Fruit fly (Drosophila melanogaster) whole organism, embryonic: Measurements from ENCODE around the gene CG42674.
A peak's percentile ranks its signal among the peaks of the same experiment; 100 is the strongest.

ENCODE experiments used
- Aef1 ChIP-seq: fragments of 200-800 bp; sonication (Bioruptor generic); IDR thresholded peaks from 3 replicates; pipeline ENCODE4 v1.3.6; 2022; ENCODE audit warnings: missing biosample characterization, missing genetic modification characterization
- B-H2 ChIP-seq: fragments of 200-800 bp; sonication (Bioruptor generic); optimal IDR thresholded peaks from 2 replicates; lab custom pipeline; 2018; ENCODE audit warnings: missing biosample characterization, mild to moderate bottlenecking, missing genetic modification characterization
- Blimp-1 ChIP-seq: fragments of 200-800 bp; sonication (Bioruptor generic); optimal IDR thresholded peaks from 3 replicates; lab custom pipeline; 2018; ENCODE audit warnings: missing biosample characterization, missing genetic modification characterization, mild to moderate bottlenecking, moderate library complexity, missing genetic modification reagents
- Bteb2 ChIP-seq: fragments of 200-800 bp; sonication (Bioruptor generic); optimal IDR thresholded peaks from 2 replicates; lab custom pipeline; 2016; ENCODE audit warnings: missing biosample characterization, missing genetic modification characterization
- CG10565 ChIP-seq: fragments of 200-800 bp; sonication (Bioruptor generic); optimal IDR thresholded peaks from 3 replicates; lab custom pipeline; 2016; ENCODE audit warnings: missing biosample characterization, mild to moderate bottlenecking, missing genetic modification characterization
- CG11456 ChIP-seq: fragments of 200-800 bp; sonication (Bioruptor generic); IDR thresholded peaks from 3 replicates; pipeline ENCODE4 v1.3.6; 2022; ENCODE audit warnings: missing biosample characterization, missing genetic modification characterization
- CG11696 ChIP-seq: fragments of 200-800 bp; sonication (Bioruptor generic); IDR thresholded peaks from 2 replicates; pipeline ENCODE4 v1.3.6; 2022; ENCODE audit warnings: missing biosample characterization, missing genetic modification characterization
- CG12071 ChIP-seq: fragments of 200-800 bp; sonication (Bioruptor generic); optimal IDR thresholded peaks from 3 replicates; lab custom pipeline; 2018; ENCODE audit warnings: missing biosample characterization, mild to moderate bottlenecking, missing genetic modification characterization
- CG12744 ChIP-seq: fragments of 200-800 bp; sonication (Bioruptor generic); optimal IDR thresholded peaks from 2 replicates; lab custom pipeline; 2016; ENCODE audit warnings: missing biosample characterization, missing genetic modification characterization
- CG13296 ChIP-seq: fragments of 200-800 bp; sonication (Bioruptor generic); optimal IDR thresholded peaks from 3 replicates; lab custom pipeline; 2018; ENCODE audit warnings: missing biosample characterization, mild to moderate bottlenecking, missing genetic modification characterization
- CG13424 ChIP-seq: fragments of 200-800 bp; sonication (Bioruptor generic); optimal IDR thresholded peaks from 2 replicates; lab custom pipeline; 2019; ENCODE audit warnings: missing biosample characterization, mild to moderate bottlenecking, missing genetic modification characterization, moderate library complexity
- CG1603 ChIP-seq: fragments of 200-800 bp; sonication (Bioruptor generic); optimal IDR thresholded peaks from 2 replicates; lab custom pipeline; 2019; ENCODE audit warnings: missing biosample characterization, mild to moderate bottlenecking, missing genetic modification characterization, moderate library complexity
- CG2202 ChIP-seq: fragments of 200-800 bp; sonication (Bioruptor generic); optimal IDR thresholded peaks from 2 replicates; lab custom pipeline; 2018; ENCODE audit warnings: missing biosample characterization, mild to moderate bottlenecking, missing genetic modification characterization
- CG8281 ChIP-seq: fragments of 200-800 bp; sonication (Bioruptor generic); optimal IDR thresholded peaks from 2 replicates; lab custom pipeline; 2018; ENCODE audit warnings: missing biosample characterization, mild to moderate bottlenecking, missing genetic modification characterization, moderate library complexity
- Chrac-16 ChIP-seq: fragments of 200-800 bp; sonication (Bioruptor generic); optimal IDR thresholded peaks from 3 replicates; lab custom pipeline; 2016; ENCODE audit warnings: missing biosample characterization, missing genetic modification characterization
- Dfd ChIP-seq, 2 experiments: fragments of >200 bp; optimal IDR thresholded peaks; 2 replicates each; lab custom pipeline; 2017; ENCODE audit warnings: missing biosample characterization in 2 of 2, missing genetic modification characterization in 2 of 2
- Hr39 ChIP-seq: fragments of >200 bp; optimal IDR thresholded peaks from 2 replicates; lab custom pipeline; 2017
- Lpt ChIP-seq: fragments of >200 bp; optimal IDR thresholded peaks from 2 replicates; lab custom pipeline; 2018; ENCODE audit warnings: missing biosample characterization, missing genetic modification characterization
- Meics ChIP-seq: fragments of 200-800 bp; sonication (Bioruptor generic); optimal IDR thresholded peaks from 2 replicates; lab custom pipeline; 2017; ENCODE audit warnings: missing biosample characterization, mild to moderate bottlenecking, missing genetic modification characterization
- Nf-YA ChIP-seq: fragments of 200-800 bp; sonication (Bioruptor generic); IDR thresholded peaks from 2 replicates; pipeline ENCODE4 v1.3.6; 2022; ENCODE audit warnings: missing biosample characterization, missing genetic modification characterization
- Nf-YB ChIP-seq: fragments of 200-800 bp; sonication (Bioruptor generic); optimal IDR thresholded peaks from 3 replicates; lab custom pipeline; 2019; ENCODE audit warnings: missing biosample characterization, mild to moderate bottlenecking, missing genetic modification characterization, moderate library complexity
- Opbp ChIP-seq: fragments of 200-800 bp; sonication (Bioruptor generic); IDR thresholded peaks from 3 replicates; pipeline ENCODE4 v1.3.6; 2022; ENCODE audit warnings: missing biosample characterization, missing genetic modification characterization; ENCODE audit not compliant: partially characterized antibody
- PHDP ChIP-seq: fragments of 200-800 bp; sonication (Bioruptor generic); optimal IDR thresholded peaks from 3 replicates; lab custom pipeline; 2018; ENCODE audit warnings: missing biosample characterization, mild to moderate bottlenecking, missing genetic modification characterization, moderate library complexity
- Rx ChIP-seq: fragments of 200-800 bp; sonication (Bioruptor generic); IDR thresholded peaks from 2 replicates; pipeline ENCODE4 v1.3.6; 2022; ENCODE audit warnings: missing biosample characterization, missing genetic modification characterization
- Sox102F ChIP-seq: fragments of 200-800 bp; sonication (Bioruptor generic); optimal IDR thresholded peaks from 2 replicates; lab custom pipeline; 2018; ENCODE audit warnings: missing biosample characterization, mild to moderate bottlenecking, missing genetic modification characterization, moderate library complexity
- Stat92E ChIP-seq, 3 experiments: fragments of >200 bp in 2 of 3; fragments of 200-800 bp in 1 of 3; sonication (Bioruptor generic) in 1 of 3; optimal IDR thresholded peaks; 2 replicates each; lab custom pipeline; 2017 to 2019; ENCODE audit warnings: missing biosample characterization in 3 of 3, missing genetic modification characterization in 3 of 3, mild to moderate bottlenecking in 1 of 3, moderate library complexity in 1 of 3
- Trl ChIP-seq, 3 experiments: fragments of >200 bp in 2 of 3; fragments of 200-800 bp in 1 of 3; sonication (Bioruptor generic) in 1 of 3; optimal IDR thresholded peaks; 2 replicates in 1 of 3; 3 replicates in 2 of 3; lab custom pipeline; 2016 to 2017; ENCODE audit warnings: missing biosample characterization in 1 of 3, missing genetic modification characterization in 1 of 3
- bowl ChIP-seq: fragments of 200-800 bp; sonication (Bioruptor generic); IDR thresholded peaks from 2 replicates; pipeline ENCODE4 v1.3.6; 2022; ENCODE audit warnings: missing biosample characterization, missing genetic modification characterization
- chn ChIP-seq: fragments of 200-800 bp; sonication (Bioruptor generic); optimal IDR thresholded peaks from 2 replicates; lab custom pipeline; 2016; ENCODE audit warnings: missing biosample characterization, missing genetic modification characterization
- croc ChIP-seq: fragments of 200-800 bp; sonication (Bioruptor generic); conservative IDR thresholded peaks from 3 replicates; pipeline ENCODE4 v1.3.6; 2022; ENCODE audit warnings: missing biosample characterization, missing genetic modification characterization
- crol ChIP-seq: fragments of 200-800 bp; sonication (Bioruptor generic); IDR thresholded peaks from 2 replicates; pipeline ENCODE4 v1.3.6; 2022; ENCODE audit warnings: missing biosample characterization, missing genetic modification characterization
- dmrt11E ChIP-seq: fragments of 200-800 bp; sonication (Bioruptor generic); optimal IDR thresholded peaks from 3 replicates; lab custom pipeline; 2018; ENCODE audit warnings: missing biosample characterization, mild to moderate bottlenecking, missing genetic modification characterization, moderate library complexity
- fu2 ChIP-seq: fragments of 200-800 bp; sonication (Bioruptor generic); optimal IDR thresholded peaks from 2 replicates; lab custom pipeline; 2016; ENCODE audit warnings: missing biosample characterization, missing genetic modification characterization
- gce ChIP-seq: fragments of 200-800 bp; sonication (Bioruptor generic); IDR thresholded peaks from 3 replicates; pipeline ENCODE4 v1.3.6; 2022; ENCODE audit warnings: missing biosample characterization, missing genetic modification characterization
- ham ChIP-seq: fragments of 200-800 bp; sonication (Bioruptor generic); IDR thresholded peaks from 2 replicates; pipeline ENCODE4 v1.3.6; 2022; ENCODE audit warnings: missing biosample characterization, missing genetic modification characterization
- hkb ChIP-seq, 2 experiments: fragments of 200-800 bp in 1 of 2; fragments of >200 bp in 1 of 2; sonication (Bioruptor generic) in 1 of 2; IDR thresholded peaks in 1 of 2; optimal IDR thresholded peaks in 1 of 2; 2 replicates each; pipeline versions ENCODE4 v1.3.6 to Lab custom; 2017 to 2022; ENCODE audit warnings: missing biosample characterization in 1 of 2, missing genetic modification characterization in 1 of 2
- inv ChIP-seq: fragments of 200-800 bp; sonication (Bioruptor generic); IDR thresholded peaks from 2 replicates; pipeline ENCODE4 v1.3.6; 2022; ENCODE audit warnings: missing biosample characterization, missing genetic modification characterization; ENCODE audit not compliant: partially characterized antibody
- maf-S ChIP-seq: fragments of 200-800 bp; sonication (Bioruptor generic); optimal IDR thresholded peaks from 2 replicates; lab custom pipeline; 2016; ENCODE audit warnings: missing biosample characterization, missing genetic modification characterization
- nom ChIP-seq: fragments of 200-800 bp; sonication (Bioruptor generic); optimal IDR thresholded peaks from 2 replicates; lab custom pipeline; 2017; ENCODE audit warnings: missing biosample characterization, missing genetic modification characterization, mild to moderate bottlenecking, moderate library complexity, missing genetic modification reagents
- odd ChIP-seq: fragments of 200-800 bp; sonication (Bioruptor generic); optimal IDR thresholded peaks from 2 replicates; lab custom pipeline; 2017; ENCODE audit warnings: missing biosample characterization, mild to moderate bottlenecking, missing genetic modification characterization
- prd ChIP-seq, 3 experiments: fragments of >200 bp in 2 of 3; fragments of 200-800 bp in 1 of 3; sonication (Bioruptor generic) in 1 of 3; optimal IDR thresholded peaks in 2 of 3; IDR thresholded peaks in 1 of 3; 2 replicates in 2 of 3; 3 replicates in 1 of 3; pipeline versions ENCODE4 v1.3.6 to Lab custom; 2017 to 2022; ENCODE audit warnings: missing biosample characterization in 1 of 3, missing genetic modification characterization in 1 of 3
- pros ChIP-seq: fragments of 200-800 bp; sonication (Bioruptor generic); optimal IDR thresholded peaks from 3 replicates; lab custom pipeline; 2019; ENCODE audit warnings: missing biosample characterization, mild to moderate bottlenecking, missing genetic modification characterization, moderate library complexity
- sens-2 ChIP-seq: fragments of 200-800 bp; sonication (Bioruptor generic); IDR thresholded peaks from 2 replicates; pipeline ENCODE4 v1.3.6; 2022; ENCODE audit warnings: missing biosample characterization, missing genetic modification characterization
- slbo ChIP-seq: fragments of 200-800 bp; sonication (Bioruptor generic); IDR thresholded peaks from 2 replicates; pipeline ENCODE4 v1.3.6; 2022; ENCODE audit warnings: missing biosample characterization, missing genetic modification characterization
- slou ChIP-seq: fragments of 200-800 bp; sonication (Bioruptor generic); optimal IDR thresholded peaks from 3 replicates; lab custom pipeline; 2016; ENCODE audit warnings: missing biosample characterization, missing genetic modification characterization
- sna ChIP-seq: fragments of 200-800 bp; sonication (Bioruptor generic); IDR thresholded peaks from 2 replicates; pipeline ENCODE4 v1.3.6; 2022; ENCODE audit warnings: missing biosample characterization, missing genetic modification characterization; ENCODE audit not compliant: partially characterized antibody
- so ChIP-seq: fragments of 200-800 bp; sonication (Bioruptor generic); IDR thresholded peaks from 3 replicates; pipeline ENCODE4 v1.3.6; 2022; ENCODE audit warnings: missing biosample characterization, missing genetic modification characterization
- sqz ChIP-seq: fragments of 200-800 bp; sonication (Bioruptor generic); optimal IDR thresholded peaks from 3 replicates; lab custom pipeline; 2018; ENCODE audit warnings: missing biosample characterization, mild to moderate bottlenecking, missing genetic modification characterization
- tgo ChIP-seq: fragments of 200-800 bp; sonication (Bioruptor generic); IDR thresholded peaks from 3 replicates; pipeline ENCODE4 v1.3.6; 2022; ENCODE audit warnings: missing biosample characterization, missing genetic modification characterization
- tx ChIP-seq: fragments of 200-800 bp; sonication (Bioruptor generic); optimal IDR thresholded peaks from 2 replicates; lab custom pipeline; 2016; ENCODE audit warnings: missing biosample characterization, missing genetic modification characterization
- yki ChIP-seq: fragments of >200 bp; optimal IDR thresholded peaks from 3 replicates; lab custom pipeline; 2018

Gene CG42674

DNA sequence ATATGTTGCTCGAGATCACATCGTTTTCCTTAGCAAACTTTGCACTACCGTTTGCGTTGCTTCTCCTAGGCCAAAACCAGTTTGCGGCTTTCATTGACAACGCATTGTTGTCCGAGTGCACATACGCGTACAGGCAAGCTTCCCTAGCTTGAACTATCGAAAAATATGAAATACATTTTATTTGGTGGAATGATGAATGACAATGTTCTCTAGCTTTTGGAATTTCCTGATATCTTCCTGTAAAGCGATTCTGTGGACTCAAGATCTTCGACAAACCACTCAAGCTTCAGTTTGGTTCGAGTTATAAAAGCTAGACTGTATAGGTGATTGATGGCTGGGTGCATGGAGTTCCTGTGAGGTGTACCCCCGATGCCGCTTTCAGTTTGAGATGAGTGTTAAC, 2.2 kb downstream of the CG42674 start (continued):
- TF ChIP-seq CG12071 (GFP tag; lab: Kevin White, UChicago) (peak; percentile 45), CG1603 (tag; lab: Kevin White, UChicago) (peak; percentile 87), gce (0 out of 3 replicates have a peak, but pooled peaks have one; percentile 49), PHDP (peak; percentile 57), CG11696 (GFP tag; lab: Robert Waterston, UW) (0 out of 2 replicates have a peak, but pooled peaks have one; percentile 44), Stat92E (GFP tag; optimal IDR thresholded peaks at IDR 0.05; lab: Kevin White, UChicago) (no peak), Trl (optimal IDR thresholded peaks at IDR 0.05; lab: Kevin White, UChicago) (no peak), Trl (GFP tag; optimal IDR thresholded peaks at IDR 0.05; lab: Kevin White, UChicago) (peak; percentile 47), hkb (optimal IDR thresholded peaks at IDR 0.05; lab: Kevin White, UChicago) (no peak), hkb (GFP tag; IDR thresholded peaks at IDR 0.05; lab: Robert Waterston, UW) (peak; percentile 72; the same call in 1 of the 2 replicates), Hr39 (lab: Kevin White, UChicago) (no peak), yki (lab: Kevin White, UChicago) (no peak), odd (no peak), slou (GFP tag; lab: Kevin White, UChicago) (no peak), Blimp-1 (GFP tag; lab: Kevin White, UChicago) (peak; percentile 71), CG12744 (GFP tag; lab: Kevin White, UChicago) (no peak), tgo (peak; percentile 40; the same call in 1 of the 3 replicates), Aef1 (GFP tag; lab: Robert Waterston, UW) (peak; percentile 39; the same call in 2 of the 3 replicates), Lpt (GFP tag; lab: Kevin White, UChicago) (no peak), Meics (GFP tag; lab: Kevin White, UChicago) (peak; percentile 13), bowl (GFP tag; lab: Robert Waterston, UW) (no peak), Nf-YB (GFP tag; lab: Kevin White, UChicago) (no peak), dmrt11E (tag; lab: Kevin White, UChicago) (peak; percentile 62), ham (GFP tag; lab: Robert Waterston, UW) (no peak), CG11456 (0 out of 3 replicates have a peak, but pooled peaks have one; percentile 50), CG13296 (GFP tag; lab: Kevin White, UChicago) (no peak), sens-2 (GFP tag; lab: Robert Waterston, UW) (no peak), CG13424 (tag; lab: Kevin White, UChicago) (peak; percentile 56), inv (GFP tag; lab: Robert Waterston, UW) (no peak), tx (GFP tag; lab: Kevin White, UChicago) (no peak), CG2202 (no peak), nom (GFP tag; lab: Kevin White, UChicago) (peak; percentile 59), croc (GFP tag; lab: Robert Waterston, UW) (peak; percentile 44; the same call in 1 of the 3 replicates), sqz (GFP tag; lab: Kevin White, UChicago) (no peak), Nf-YA (peak; percentile 58; the same call in 1 of the 2 replicates), Rx (GFP tag; lab: Robert Waterston, UW) (peak; percentile 66), fu2 (GFP tag; lab: Kevin White, UChicago) (no peak)

DNA sequence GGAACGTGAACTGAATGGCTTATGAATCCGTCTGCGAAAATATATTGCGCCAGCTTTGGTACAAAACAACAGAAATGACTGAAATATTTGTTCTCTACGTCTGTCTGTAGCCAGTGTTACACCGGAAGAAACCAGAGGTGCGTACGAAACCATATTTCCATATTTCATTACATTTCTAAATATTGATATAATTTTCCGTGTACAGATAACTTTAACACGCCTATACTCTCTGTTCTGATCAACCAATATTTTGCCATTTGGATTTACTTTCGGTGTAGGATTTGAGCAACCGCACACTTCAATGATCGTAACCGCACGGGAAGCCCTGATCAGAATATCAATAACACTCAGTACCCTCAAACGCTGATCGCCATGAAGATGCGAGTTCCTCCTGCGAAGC, 3.4 kb downstream of the CG42674 start:
- TF ChIP-seq prd (optimal IDR thresholded peaks at IDR 0.05; lab: Kevin White, UChicago) (no peak), prd (GFP tag; IDR thresholded peaks at IDR 0.05; lab: Robert Waterston, UW) (peak; percentile 75), sna (no peak), Bteb2 (GFP tag; lab: Kevin White, UChicago) (no peak), crol (GFP tag; lab: Robert Waterston, UW) (no peak), B-H2 (GFP tag; lab: Kevin White, UChicago) (no peak), Opbp (no peak), so (peak; percentile 70; the same call in 1 of the 3 replicates), pros (GFP tag; lab: Kevin White, UChicago) (no peak), chn (peak; percentile 33), CG10565 (GFP tag; lab: Kevin White, UChicago) (no peak), maf-S (no peak), CG8281 (no peak), Chrac-16 (peak; percentile 30), Dfd (GFP tag; optimal IDR thresholded peaks at IDR 0.05; lab: Kevin White, UChicago) (no peak), slbo (GFP tag; lab: Robert Waterston, UW) (peak; percentile 74), Sox102F (GFP tag; lab: Kevin White, UChicago) (peak; percentile 24)
